Worm (Caenorhabditis elegans) whole organism, L3 larva: Measurements from ENCODE around the gene clec-183.

Source experiments
- R02D3.7 ChIP-seq: fragments of 150-350 bp; optimal IDR thresholded peaks from 2 replicates; lab custom pipeline; 2014; ENCODE audit warnings: missing biosample characterization, missing genetic modification characterization
- ama-1 ChIP-seq: fragments of 150-350 bp; optimal IDR thresholded peaks from 2 replicates; lab custom pipeline; 2018
- ceh-28 ChIP-seq: fragments of 150-350 bp; optimal IDR thresholded peaks from 2 replicates; lab custom pipeline; 2014; ENCODE audit warnings: missing biosample characterization, missing genetic modification reagents, missing genetic modification characterization
- ceh-9 ChIP-seq: sonication (generic microtip); optimal IDR thresholded peaks from 2 replicates; lab custom pipeline; 2018; ENCODE audit warnings: missing biosample characterization, missing genetic modification characterization
- egl-27 ChIP-seq: sonication (generic microtip); optimal IDR thresholded peaks from 4 replicates; lab custom pipeline; 2017; ENCODE audit warnings: missing biosample characterization, missing genetic modification reagents, missing genetic modification characterization
- egl-5 ChIP-seq: fragments of 150-350 bp; optimal IDR thresholded peaks from 2 replicates; lab custom pipeline; 2017; ENCODE audit warnings: missing biosample characterization, missing genetic modification reagents, missing genetic modification characterization, inconsistent platforms
- elt-1 ChIP-seq: fragments of 150-350 bp; optimal IDR thresholded peaks from 2 replicates; lab custom pipeline; 2014; ENCODE audit warnings: missing biosample characterization, missing genetic modification characterization
- elt-2 ChIP-seq: sonication (generic microtip); optimal IDR thresholded peaks from 2 replicates; lab custom pipeline; 2016; ENCODE audit warnings: missing genetic modification reagents, mild to moderate bottlenecking, missing genetic modification characterization, missing compliant biosample characterization
- elt-3 ChIP-seq, 3 experiments: fragments of 150-350 bp in 1 of 3; sonication (generic microtip) in 2 of 3; optimal IDR thresholded peaks; 2 replicates in 2 of 3; 4 replicates in 1 of 3; lab custom pipeline; 2014 to 2017; ENCODE audit warnings: missing biosample characterization in 3 of 3, missing genetic modification characterization in 3 of 3
- fkh-10 ChIP-seq: sonication (generic microtip); optimal IDR thresholded peaks from 2 replicates; lab custom pipeline; 2017; ENCODE audit warnings: missing biosample characterization, missing genetic modification reagents, missing genetic modification characterization
- fkh-2 ChIP-seq: fragments of 150-350 bp; optimal IDR thresholded peaks from 2 replicates; lab custom pipeline; 2014; ENCODE audit warnings: missing biosample characterization, missing genetic modification reagents, missing genetic modification characterization
- fos-1 ChIP-seq: fragments of 150-350 bp; optimal IDR thresholded peaks from 2 replicates; lab custom pipeline; 2014; ENCODE audit warnings: missing biosample characterization, missing genetic modification characterization
- hmg-11 ChIP-seq: sonication (generic microtip); optimal IDR thresholded peaks from 2 replicates; lab custom pipeline; 2016; ENCODE audit warnings: missing genetic modification characterization, missing compliant biosample characterization
- lin-15B ChIP-seq: fragments of 150-350 bp; optimal IDR thresholded peaks from 2 replicates; lab custom pipeline; 2014; ENCODE audit warnings: missing biosample characterization, missing genetic modification characterization
- nfya-1 ChIP-seq: sonication (generic microtip); optimal IDR thresholded peaks from 2 replicates; lab custom pipeline; 2017; ENCODE audit warnings: missing genetic modification characterization, mild to moderate bottlenecking, missing compliant biosample characterization, antibody characterized with exemption, moderate library complexity; ENCODE audit not compliant: insufficient read depth
- nhr-11 ChIP-seq: fragments of 150-350 bp; optimal IDR thresholded peaks from 2 replicates; lab custom pipeline; 2014; ENCODE audit warnings: missing biosample characterization, missing genetic modification characterization
- nhr-12 ChIP-seq: fragments of 150-350 bp; optimal IDR thresholded peaks from 2 replicates; lab custom pipeline; 2014; ENCODE audit warnings: missing biosample characterization, missing genetic modification characterization
- nhr-237 ChIP-seq: fragments of 150-350 bp; optimal IDR thresholded peaks from 2 replicates; lab custom pipeline; 2014; ENCODE audit warnings: missing biosample characterization, missing genetic modification characterization
- nhr-25 ChIP-seq: sonication (generic microtip); optimal IDR thresholded peaks from 2 replicates; lab custom pipeline; 2017; ENCODE audit warnings: missing biosample characterization, missing genetic modification characterization
- nhr-28 ChIP-seq: fragments of 150-350 bp; optimal IDR thresholded peaks from 2 replicates; lab custom pipeline; 2014; ENCODE audit warnings: missing biosample characterization, missing genetic modification characterization
- nhr-43 ChIP-seq: sonication (generic microtip); optimal IDR thresholded peaks from 2 replicates; lab custom pipeline; 2016; ENCODE audit warnings: mild to moderate bottlenecking, missing genetic modification characterization, missing compliant biosample characterization; ENCODE audit not compliant: poor library complexity, severe bottlenecking
- nhr-67 ChIP-seq: fragments of 150-350 bp; optimal IDR thresholded peaks from 2 replicates; lab custom pipeline; 2014; ENCODE audit warnings: missing biosample characterization, missing genetic modification characterization
- nhr-76 ChIP-seq: fragments of 150-350 bp; sonication (generic microtip); optimal IDR thresholded peaks from 5 replicates; lab custom pipeline; 2014; ENCODE audit warnings: missing biosample characterization, missing genetic modification characterization
- nhr-77 ChIP-seq: fragments of 150-350 bp; optimal IDR thresholded peaks from 2 replicates; lab custom pipeline; 2014; ENCODE audit warnings: missing biosample characterization, missing genetic modification characterization
- pha-4 ChIP-seq: fragments of 150-350 bp; optimal IDR thresholded peaks from 2 replicates; lab custom pipeline; 2014; ENCODE audit warnings: missing biosample characterization, missing genetic modification reagents, missing genetic modification characterization
- pqm-1 ChIP-seq: fragments of 150-350 bp; optimal IDR thresholded peaks from 2 replicates; lab custom pipeline; 2017; ENCODE audit warnings: missing biosample characterization, missing genetic modification characterization, inconsistent platforms
- sea-2 ChIP-seq: fragments of 150-350 bp; sonication (generic microtip); optimal IDR thresholded peaks from 4 replicates; lab custom pipeline; 2014; ENCODE audit warnings: missing biosample characterization, missing genetic modification reagents, missing genetic modification characterization
- snpc-4 ChIP-seq: fragments of 150-350 bp; optimal IDR thresholded peaks from 2 replicates; lab custom pipeline; 2014; ENCODE audit warnings: missing biosample characterization, missing genetic modification characterization
- tbx-2 ChIP-seq: sonication (generic microtip); optimal IDR thresholded peaks from 2 replicates; lab custom pipeline; 2016; ENCODE audit warnings: mild to moderate bottlenecking, missing genetic modification characterization, missing compliant biosample characterization
- unc-39 ChIP-seq: sonication (generic microtip); optimal IDR thresholded peaks from 4 replicates; lab custom pipeline; 2017; ENCODE audit warnings: missing biosample characterization, missing genetic modification characterization
- unc-62 ChIP-seq: fragments of 150-350 bp; sonication (generic microtip); optimal IDR thresholded peaks from 4 replicates; lab custom pipeline; 2014; ENCODE audit warnings: missing biosample characterization, missing genetic modification reagents, missing genetic modification characterization
- ztf-11 ChIP-seq: fragments of 150-350 bp; optimal IDR thresholded peaks from 2 replicates; lab custom pipeline; 2014; ENCODE audit warnings: missing biosample characterization, missing genetic modification characterization
- ztf-4 ChIP-seq: fragments of 150-350 bp; optimal IDR thresholded peaks from 2 replicates; lab custom pipeline; 2014; ENCODE audit warnings: missing biosample characterization, missing genetic modification characterization

clec-183 gene

ce11 chrIV:9322489-9322888, 5.3 kb upstream of the clec-183 start:
- peak; percentile 43 for TF ChIP-seq nhr-43 (tag; lab: Kevin White, UChicago)
- TF ChIP-seq pha-4 (tag; lab: Kevin White, UChicago) = no peak
- no peak for TF ChIP-seq nhr-237 (tag; lab: Kevin White, UChicago)
- TF ChIP-seq nhr-77 (tag; lab: Kevin White, UChicago) = no peak
- no peak for TF ChIP-seq pqm-1 (tag; lab: Kevin White, UChicago)
- TF ChIP-seq tbx-2 (tag; lab: Kevin White, UChicago) = peak; percentile 2
- peak; percentile 58 for TF ChIP-seq ama-1 (lab: Kevin White, UChicago)
- TF ChIP-seq elt-2 (tag; lab: Kevin White, UChicago) = peak; percentile 20
- TF ChIP-seq egl-27 (tag; lab: Kevin White, UChicago) = no peak
- TF ChIP-seq fkh-10 (GFP tag; lab: Kevin White, UChicago) = no peak
- TF ChIP-seq, all 47 proteins: peak for 4

DNA sequence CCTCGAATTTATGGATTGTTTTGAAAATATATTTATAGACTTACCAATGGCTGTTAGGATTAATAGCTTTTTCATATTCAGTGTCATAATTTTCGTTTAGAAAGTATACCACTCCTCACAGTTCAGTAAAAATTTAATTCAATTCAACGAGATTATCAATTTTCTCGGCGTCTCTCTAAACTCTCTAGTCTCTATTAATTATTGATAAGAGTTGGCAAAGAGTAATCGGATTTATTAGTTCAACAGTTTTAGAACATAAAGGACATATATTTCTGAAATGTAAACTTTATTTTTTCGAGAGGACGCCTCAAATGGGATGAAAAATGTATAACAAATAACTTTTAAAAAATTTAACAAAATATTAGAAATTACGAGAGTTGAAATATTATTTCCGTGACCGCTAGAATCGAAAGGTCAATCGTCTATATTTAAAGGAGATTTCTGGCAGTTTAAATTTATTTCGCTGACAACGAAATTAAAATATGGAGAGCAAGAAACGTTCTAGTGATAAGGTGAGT, 3.8 kb upstream of the clec-183 start, which contains the start of the genes nspg-11 and F49C12.15:
Gene nspg-11 (minus strand): TSS at position 101 of the 518 bp plus-strand sequence.
Gene F49C12.15 (plus strand): TSS at position 468 of the 518 bp plus-strand sequence.
- TF ChIP-seq nhr-11 (no peak), lin-15B (tag; lab: Kevin White, UChicago) (no peak), elt-2 (tag; lab: Kevin White, UChicago) (peak; percentile 10)

ce11 chrIV:9330755-9331154, 2.9 kb downstream of the clec-183 start, which contains the start of gene nspg-7.1:
TSS of gene nspg-7.1 (minus strand) at chrIV:9330855.
- no peak for TF ChIP-seq elt-2 (tag; lab: Kevin White, UChicago)
- TF ChIP-seq ztf-11 (tag; lab: Kevin White, UChicago) = no peak
- TF ChIP-seq snpc-4 (tag; lab: Kevin White, UChicago) = no peak
- TF ChIP-seq, all 47 proteins: peak for 0

DNA sequence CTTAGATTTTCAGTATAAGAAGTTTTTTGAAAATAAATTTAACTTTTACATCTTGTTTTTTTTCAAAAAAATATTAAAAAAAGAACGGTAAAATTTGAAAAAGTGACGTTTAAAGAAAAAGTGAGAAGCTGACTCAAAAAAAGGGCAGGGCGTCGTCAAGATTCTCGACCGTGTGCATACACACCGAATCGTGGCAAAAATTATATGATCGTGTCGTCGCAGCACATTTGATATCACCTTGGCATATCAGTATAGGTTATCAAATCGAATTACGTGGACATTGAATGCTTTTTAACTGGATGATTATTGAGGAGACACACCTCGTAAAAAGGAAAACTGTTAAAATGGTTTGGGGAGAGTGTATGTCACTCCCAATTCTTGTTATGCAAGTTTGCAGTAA, 5.2 kb downstream of the clec-183 start:
- peak; percentile 93 for TF ChIP-seq elt-2 (tag; lab: Kevin White, UChicago)
- TF ChIP-seq ama-1 (lab: Kevin White, UChicago) = no peak
- TF ChIP-seq pqm-1 (tag; lab: Kevin White, UChicago) = peak; percentile 57

ce11 chrIV:9335552-9336251, 7.9 kb downstream of the clec-183 start, which contains the start of the genes coa-4 and T20D3.14:
TSS of gene coa-4 (minus strand) at chrIV:9335602.
TSS of gene T20D3.14 (minus strand) at chrIV:9335909.
- TF ChIP-seq elt-1 (no peak), snpc-4 (tag; lab: Kevin White, UChicago) (peak; percentile 27), nfya-1 (tag; lab: Kevin White, UChicago) (peak; percentile 61), pha-4 (tag; lab: Kevin White, UChicago) (peak; percentile 80), fkh-2 (tag; lab: Kevin White, UChicago) (no peak), nhr-43 (tag; lab: Kevin White, UChicago) (no peak), nhr-11 (no peak), fos-1 (tag; lab: Kevin White, UChicago) (no peak), unc-39 (tag; lab: Kevin White, UChicago) (no peak), R02D3.7 (tag; lab: Kevin White, UChicago) (no peak), nhr-28 (tag; lab: Kevin White, UChicago) (no peak), ceh-9 (tag; lab: Kevin White, UChicago) (no peak), ceh-28 (tag; lab: Kevin White, UChicago) (no peak), nhr-77 (tag; lab: Kevin White, UChicago) (no peak), elt-3 (tag; optimal IDR thresholded peaks at IDR 0.05; lab: Kevin White, UChicago) (no peak), lin-15B (tag; lab: Kevin White, UChicago) (peak; percentile 25), nhr-25 (tag; lab: Kevin White, UChicago) (no peak), nhr-76 (tag; lab: Kevin White, UChicago) (no peak), nhr-12 (tag; lab: Kevin White, UChicago) (no peak), ztf-4 (tag; lab: Kevin White, UChicago) (no peak), elt-2 (tag; lab: Kevin White, UChicago) (peak; percentile 75), egl-5 (no peak), unc-62 (GFP tag; lab: Kevin White, UChicago) (no peak), sea-2 (GFP tag; lab: Kevin White, UChicago) (no peak), nhr-67 (tag; lab: Kevin White, UChicago) (no peak), egl-27 (tag; lab: Kevin White, UChicago) (no peak), hmg-11 (tag; lab: Kevin White, UChicago) (peak; percentile 2), tbx-2 (tag; lab: Kevin White, UChicago) (no peak)
